Worm (Caenorhabditis elegans): Measurements from ENCODE around the gene hosl-1.

Gene hosl-1

ce11 chrX:4628817-4629575 lies 7.9 kb upstream of the hosl-1 start:
- no peak for TF ChIP-seq mxl-1 (tag; optimal IDR thresholded peaks at IDR 0.05)
- no peak for TF ChIP-seq unc-130 (GFP tag; optimal IDR thresholded peaks at IDR 0.05)

- TF ChIP-seq aptf-2 (GFP tag; conservative IDR thresholded peaks at IDR 0.05), result no peak
- peak; percentile 60 for TF ChIP-seq nhr-80 (tag; optimal IDR thresholded peaks at IDR 0.05)
- no peak for TF ChIP-seq cebp-1 (GFP tag; IDR thresholded peaks at IDR 0.05)
- no peak for TF ChIP-seq cebp-1 (tag; optimal IDR thresholded peaks at IDR 0.05)
Measured at ce11 chrX:4632088-4632487, 4.8 kb upstream of the hosl-1 start, which contains the start of gene slcr-46.1. Gene slcr-46.1, plus strand, starts transcription at chrX:4632361.

- no peak for TF ChIP-seq B0035.1 (tag; optimal IDR thresholded peaks at IDR 0.05)
- no peak for TF ChIP-seq hmg-20 (GFP tag; IDR thresholded peaks at IDR 0.05)
- no peak for TF ChIP-seq aptf-2 (GFP tag; conservative IDR thresholded peaks at IDR 0.05)
- no peak for TF ChIP-seq lin-54 (GFP tag; optimal IDR thresholded peaks at IDR 0.05)
- TF ChIP-seq F39B2.1 (GFP tag; IDR thresholded peaks at IDR 0.05), result no peak
- TF ChIP-seq lin-26 (GFP tag; IDR thresholded peaks at IDR 0.05), result no peak
- no peak for TF ChIP-seq mel-28 (tag; optimal IDR thresholded peaks at IDR 0.05; ENCODE audit: borderline replicate concordance)
- no peak for TF ChIP-seq rpc-1 (optimal IDR thresholded peaks at IDR 0.05)
- TF ChIP-seq rpc-1 (tag; optimal IDR thresholded peaks at IDR 0.05), result no peak
- TF ChIP-seq lsy-27 (tag; optimal IDR thresholded peaks at IDR 0.05; ENCODE audit: borderline replicate concordance, insufficient read depth), result no peak
- TF ChIP-seq attf-3 (GFP tag; conservative IDR thresholded peaks at IDR 0.05), result no peak
- no peak for TF ChIP-seq lir-1 (GFP tag; conservative IDR thresholded peaks at IDR 0.05)
- no peak for TF ChIP-seq Y53F4B.3 (GFP tag; IDR thresholded peaks at IDR 0.05)
Measured at ce11 chrX:4635643-4636042, 1.3 kb upstream of the hosl-1 start.

- TF ChIP-seq atf-7 (tag; optimal IDR thresholded peaks at IDR 0.05) (no peak), nhr-80 (tag; optimal IDR thresholded peaks at IDR 0.05) (peak; percentile 66), B0019.2 (GFP tag; conservative IDR thresholded peaks at IDR 0.05) (no peak)
Measured at ce11 chrX:4636143-4636542, 778 bp upstream of the hosl-1 start.

ce11 chrX:4647104-4647503 lies 10.2 kb downstream of the hosl-1 start, which contains the start of gene C46C11.4:
Gene C46C11.4, minus strand, starts transcription at chrX:4647204.
- TF ChIP-seq K12H6.12 (tag; optimal IDR thresholded peaks at IDR 0.05) (no peak), tlf-1 (GFP tag; optimal IDR thresholded peaks at IDR 0.05) (no peak), athp-1 (tag; optimal IDR thresholded peaks at IDR 0.05) (no peak), Y53G8AR.9 (GFP tag; conservative IDR thresholded peaks at IDR 0.05) (no peak), let-607 (tag; optimal IDR thresholded peaks at IDR 0.05) (no peak), lsy-27 (tag; optimal IDR thresholded peaks at IDR 0.05; ENCODE audit: borderline replicate concordance, insufficient read depth) (no peak), lag-1 (GFP tag; IDR thresholded peaks at IDR 0.05) (no peak), aptf-3 (GFP tag; IDR thresholded peaks at IDR 0.05) (no peak), snpc-3.4 (tag; optimal IDR thresholded peaks at IDR 0.05) (no peak)

- TF ChIP-seq cebp-2 (GFP tag; IDR thresholded peaks at IDR 0.05) (no peak), efl-1 (GFP tag; optimal IDR thresholded peaks at IDR 0.05) (peak; percentile 33)
Measured at ce11 chrX:4649097-4649496, 12.2 kb downstream of the hosl-1 start, which contains the start of gene ent-5. Gene ent-5, minus strand, starts transcription at chrX:4649197.

Measured in whole organism, young adult.